Worm (Caenorhabditis elegans): ENCODE data around the gene clec-31.

The clec-31 gene

DNA sequence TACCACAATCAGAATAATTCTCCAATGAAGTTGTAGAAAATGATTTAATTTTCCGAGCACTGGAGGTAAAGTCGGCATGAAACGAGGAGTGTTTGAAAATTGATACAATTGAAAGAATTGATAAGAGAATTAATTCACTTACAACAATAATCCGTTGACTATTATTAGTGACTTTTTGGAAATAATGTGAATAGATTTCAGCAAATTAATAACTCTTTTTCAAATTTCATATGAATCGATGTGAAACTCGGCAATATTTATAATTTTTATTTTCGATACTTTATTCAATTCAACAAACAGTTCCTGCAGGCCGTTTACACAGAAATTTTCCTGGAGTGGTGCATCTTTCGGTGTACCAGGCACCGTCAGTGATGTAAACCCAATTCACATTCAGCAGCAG, 5.9 kb downstream of the clec-31 start, which contains the start of gene clec-37:
clec-37 (minus strand) TSS at position 101 of the 400 bp plus-strand sequence.
- no peak for TF ChIP-seq ref-2 (tag; optimal IDR thresholded peaks at IDR 0.05)
- TF ChIP-seq K09A11.1 (tag; optimal IDR thresholded peaks at IDR 0.05; ENCODE audit: insufficient read depth) = no peak

DNA sequence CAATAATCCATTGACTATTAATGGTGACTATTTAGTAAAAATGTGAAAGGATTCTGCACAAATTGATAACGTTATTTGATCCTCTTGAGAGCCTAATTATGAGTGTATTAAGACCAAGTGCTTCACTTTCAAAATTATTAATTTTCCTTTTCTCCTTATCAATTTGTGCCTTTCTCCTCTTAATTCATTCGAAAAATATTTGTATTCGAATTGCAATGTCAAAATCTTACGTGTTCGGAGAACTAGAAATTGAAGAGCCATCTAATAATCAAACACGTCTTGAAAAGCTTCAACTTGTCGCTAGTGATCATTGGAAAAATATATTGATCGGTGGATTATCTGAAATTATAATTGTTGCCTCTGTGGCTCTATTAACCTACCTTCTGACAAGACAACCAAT, 9.4 kb downstream of the clec-31 start, which contains the start of the genes clec-36 and clec-26:
clec-36 (minus strand) TSS at position 101 of the 400 bp plus-strand sequence.
clec-26 (plus strand) TSS at position 114 of the 400 bp plus-strand sequence.
- TF ChIP-seq fkh-10 (GFP tag; optimal IDR thresholded peaks at IDR 0.05) (no peak), ttx-3 (tag; optimal IDR thresholded peaks at IDR 0.05) (no peak), dmd-4 (tag; optimal IDR thresholded peaks at IDR 0.05; ENCODE audit: borderline replicate concordance) (no peak), pax-1 (tag; optimal IDR thresholded peaks at IDR 0.05) (no peak), ceh-2 (tag; optimal IDR thresholded peaks at IDR 0.05) (no peak), ama-1 (optimal IDR thresholded peaks at IDR 0.05) (no peak), C38D4.7 (GFP tag; optimal IDR thresholded peaks at IDR 0.05) (no peak), elt-2 (tag; optimal IDR thresholded peaks at IDR 0.05) (no peak), pha-2 (tag; optimal IDR thresholded peaks at IDR 0.05) (no peak), ceh-14 (tag; optimal IDR thresholded peaks at IDR 0.05) (no peak), elt-4 (tag; optimal IDR thresholded peaks at IDR 0.05) (no peak), C08G9.2 (tag; optimal IDR thresholded peaks at IDR 0.05) (no peak), unc-42 (tag; optimal IDR thresholded peaks at IDR 0.05) (no peak), Y22D7AL.16 (tag; optimal IDR thresholded peaks at IDR 0.05) (no peak), nfya-1 (tag; optimal IDR thresholded peaks at IDR 0.05) (no peak)

DNA sequence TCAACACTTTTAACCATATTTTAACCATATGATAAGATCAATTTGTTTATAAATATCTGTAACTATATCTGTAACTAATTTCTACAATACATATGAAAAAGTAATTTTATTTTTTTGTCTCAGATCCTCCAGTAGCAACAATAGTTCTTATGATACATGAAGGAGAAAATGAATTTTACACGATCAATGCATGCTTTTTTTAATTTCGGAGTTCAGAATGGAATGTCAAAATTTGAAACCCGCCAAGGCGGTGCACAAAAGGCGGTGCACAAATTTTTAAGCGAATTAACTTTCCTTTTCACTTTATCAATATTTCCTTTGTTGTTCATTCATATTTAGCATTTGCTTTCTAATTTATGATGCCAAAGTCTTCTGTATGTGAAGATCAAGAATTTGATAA, 14.9 kb downstream of the clec-31 start, which contains the start of gene clec-25:
clec-25 (plus strand) TSS at position 301 of the 400 bp plus-strand sequence.
- TF ChIP-seq T23F11.4 (GFP tag; optimal IDR thresholded peaks at IDR 0.05) = no peak
- TF ChIP-seq ceh-22 (tag; optimal IDR thresholded peaks at IDR 0.05) = no peak
- TF ChIP-seq rnt-1 (tag; optimal IDR thresholded peaks at IDR 0.05) = no peak
- no peak for TF ChIP-seq ceh-18 (tag; optimal IDR thresholded peaks at IDR 0.05)
- no peak for TF ChIP-seq fax-1 (tag; optimal IDR thresholded peaks at IDR 0.05)
- TF ChIP-seq ama-1 (optimal IDR thresholded peaks at IDR 0.05) = no peak
- TF ChIP-seq lin-11 (tag; optimal IDR thresholded peaks at IDR 0.05) = no peak
- TF ChIP-seq hlh-8 (tag; optimal IDR thresholded peaks at IDR 0.05) = no peak
- TF ChIP-seq pag-3 (tag; optimal IDR thresholded peaks at IDR 0.05; ENCODE audit: borderline replicate concordance) = no peak
- TF ChIP-seq tbx-7 (tag; optimal IDR thresholded peaks at IDR 0.05) = no peak
- no peak for TF ChIP-seq ceh-19 (GFP tag; optimal IDR thresholded peaks at IDR 0.05)
- TF ChIP-seq pax-1 (tag; optimal IDR thresholded peaks at IDR 0.05) = no peak
- no peak for TF ChIP-seq che-1 (tag; optimal IDR thresholded peaks at IDR 0.05)
- TF ChIP-seq K09A11.1 (tag; optimal IDR thresholded peaks at IDR 0.05; ENCODE audit: insufficient read depth) = no peak
- TF ChIP-seq unc-55 (GFP tag; optimal IDR thresholded peaks at IDR 0.05) = no peak
- no peak for TF ChIP-seq sdc-2 (tag; optimal IDR thresholded peaks at IDR 0.05)
- no peak for TF ChIP-seq ceh-6 (GFP tag; optimal IDR thresholded peaks at IDR 0.05)
- TF ChIP-seq K02D7.2 (tag; optimal IDR thresholded peaks at IDR 0.05) = no peak
- TF ChIP-seq ref-2 (tag; optimal IDR thresholded peaks at IDR 0.05) = no peak

DNA sequence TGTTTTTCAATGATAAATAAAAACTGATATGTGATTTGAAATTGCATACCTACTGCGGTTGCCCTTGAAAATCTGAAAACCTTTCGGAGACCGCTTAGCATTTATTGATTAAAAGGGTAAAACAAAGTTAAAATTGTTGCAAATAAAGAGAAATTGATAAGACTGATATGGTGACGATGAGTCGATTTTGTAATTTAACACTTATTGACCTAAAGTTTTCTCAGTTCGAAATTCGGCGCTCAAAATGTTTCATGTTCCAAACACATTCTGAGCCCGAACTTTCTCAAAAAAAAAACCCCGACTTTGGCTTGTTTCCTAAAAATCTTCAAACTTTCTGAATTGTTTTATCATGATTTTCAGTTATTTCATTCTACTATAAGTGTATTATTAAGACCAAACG, 16.9 kb downstream of the clec-31 start, which contains the start of gene clec-40:
clec-40 (minus strand) TSS at position 101 of the 400 bp plus-strand sequence.
- no peak for TF ChIP-seq dve-1 (tag; optimal IDR thresholded peaks at IDR 0.05)

DNA sequence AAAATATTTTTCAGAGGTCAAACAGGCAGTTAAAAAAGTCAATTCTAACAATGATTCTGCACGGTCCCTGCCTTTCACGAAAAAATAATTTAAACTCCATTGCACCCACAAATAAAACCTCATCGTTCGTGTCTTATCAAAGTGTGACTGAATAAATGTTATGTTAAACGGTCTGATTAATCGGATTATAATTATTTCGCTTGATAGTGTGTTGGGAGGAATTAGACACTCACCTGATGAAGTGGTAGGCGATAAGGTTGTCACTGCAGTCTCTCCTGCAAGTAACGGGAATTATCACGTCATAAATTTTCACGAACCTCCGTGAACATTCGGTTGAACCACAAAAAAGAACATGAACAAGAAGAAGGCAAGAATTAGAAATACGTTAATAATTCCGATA, 17.6 kb downstream of the clec-31 start:
- TF ChIP-seq pag-3 (tag; optimal IDR thresholded peaks at IDR 0.05; ENCODE audit: borderline replicate concordance) = no peak
- TF ChIP-seq sox-2 (GFP tag; IDR thresholded peaks at IDR 0.05) = no peak
- TF ChIP-seq ceh-22 (tag; optimal IDR thresholded peaks at IDR 0.05) = no peak
- TF ChIP-seq T23F11.4 (GFP tag; optimal IDR thresholded peaks at IDR 0.05) = no peak
- TF ChIP-seq ttx-3 (tag; optimal IDR thresholded peaks at IDR 0.05) = no peak
- TF ChIP-seq ceh-14 (tag; optimal IDR thresholded peaks at IDR 0.05) = no peak
- TF ChIP-seq fkh-10 (GFP tag; optimal IDR thresholded peaks at IDR 0.05) = no peak
